Fruit fly (Drosophila melanogaster) whole organism, adult: ENCODE results near the gene CG42727.

Experiments used
- CG11617 ChIP-seq: fragments of 200-800 bp; sonication (Bioruptor generic); optimal IDR thresholded peaks from 2 replicates; lab custom pipeline; 2017; ENCODE audit warnings: mild to moderate bottlenecking, missing biosample characterization, missing genetic modification reagents, missing genetic modification characterization
- CG12768 ChIP-seq: fragments of 200-800 bp; sonication (Bioruptor generic); optimal IDR thresholded peaks from 2 replicates; lab custom pipeline; 2017; ENCODE audit warnings: missing biosample characterization, missing genetic modification characterization, mild to moderate bottlenecking, moderate library complexity, missing genetic modification reagents
- CG14711 ChIP-seq: fragments of 200-800 bp; sonication (Bioruptor generic); optimal IDR thresholded peaks from 2 replicates; lab custom pipeline; 2018; ENCODE audit warnings: missing biosample characterization, mild to moderate bottlenecking, missing genetic modification characterization, moderate library complexity
- CG1620 ChIP-seq: fragments of 200-800 bp; sonication (Bioruptor generic); optimal IDR thresholded peaks from 2 replicates; lab custom pipeline; 2016; ENCODE audit warnings: missing biosample characterization, missing genetic modification characterization
- CG33017 ChIP-seq: fragments of 200-800 bp; sonication (Bioruptor generic); optimal IDR thresholded peaks from 2 replicates; lab custom pipeline; 2018; ENCODE audit warnings: missing biosample characterization, mild to moderate bottlenecking, missing genetic modification characterization, moderate library complexity
- CG5204 ChIP-seq: fragments of 200-800 bp; sonication (Bioruptor generic); optimal IDR thresholded peaks from 2 replicates; lab custom pipeline; 2016; ENCODE audit warnings: missing biosample characterization, missing genetic modification characterization
- CG7045 ChIP-seq: fragments of 200-800 bp; sonication (Bioruptor generic); optimal IDR thresholded peaks from 2 replicates; lab custom pipeline; 2017; ENCODE audit warnings: missing biosample characterization, mild to moderate bottlenecking, missing genetic modification characterization
- CG7101 ChIP-seq: fragments of 200-800 bp; sonication (Bioruptor generic); optimal IDR thresholded peaks from 2 replicates; lab custom pipeline; 2018; ENCODE audit warnings: missing biosample characterization, mild to moderate bottlenecking, missing genetic modification characterization, moderate library complexity
- Clk ChIP-seq: fragments of 200-800 bp; sonication (Bioruptor generic); optimal IDR thresholded peaks from 2 replicates; lab custom pipeline; 2017; ENCODE audit warnings: missing biosample characterization, missing genetic modification characterization
- Crg-1 ChIP-seq: fragments of 200-800 bp; sonication (Bioruptor generic); optimal IDR thresholded peaks from 2 replicates; lab custom pipeline; 2016; ENCODE audit warnings: missing biosample characterization, missing genetic modification characterization
- Hr96 ChIP-seq: fragments of 200-800 bp; sonication (Bioruptor generic); optimal IDR thresholded peaks from 2 replicates; lab custom pipeline; 2016; ENCODE audit warnings: missing biosample characterization, missing genetic modification characterization
- Mnt ChIP-seq: fragments of 200-800 bp; sonication (Bioruptor generic); optimal IDR thresholded peaks from 2 replicates; lab custom pipeline; 2016; ENCODE audit warnings: missing biosample characterization, mild to moderate bottlenecking, missing genetic modification characterization
- bab1 ChIP-seq: fragments of 200-800 bp; sonication (Bioruptor generic); optimal IDR thresholded peaks from 3 replicates; lab custom pipeline; 2019; ENCODE audit warnings: missing biosample characterization, mild to moderate bottlenecking, missing genetic modification characterization, moderate library complexity
- cic ChIP-seq: fragments of 200-800 bp; sonication (Bioruptor generic); optimal IDR thresholded peaks from 2 replicates; lab custom pipeline; 2017; ENCODE audit warnings: missing biosample characterization, mild to moderate bottlenecking, missing genetic modification characterization, moderate library complexity
- cnc ChIP-seq, 2 experiments: fragments of >200 bp; optimal IDR thresholded peaks; 2 replicates each; lab custom pipeline; 2017
- kay ChIP-seq: fragments of 200-800 bp; sonication (Bioruptor generic); peaks from one replicate; lab custom pipeline; 2016; ENCODE audit warnings: missing biosample characterization, missing genetic modification characterization, borderline replicate concordance
- ovo ChIP-seq: fragments of 200-800 bp; sonication (Bioruptor generic); optimal IDR thresholded peaks from 2 replicates; lab custom pipeline; 2016; ENCODE audit warnings: missing biosample characterization, missing genetic modification characterization
- pad ChIP-seq: fragments of 200-800 bp; sonication (Bioruptor generic); optimal IDR thresholded peaks from 3 replicates; lab custom pipeline; 2017; ENCODE audit warnings: missing biosample characterization, missing genetic modification characterization, mild to moderate bottlenecking, moderate library complexity, missing genetic modification reagents
- tj ChIP-seq: fragments of 200-800 bp; sonication (Bioruptor generic); optimal IDR thresholded peaks from 3 replicates; lab custom pipeline; 2017; ENCODE audit warnings: missing biosample characterization, mild to moderate bottlenecking, missing genetic modification characterization, moderate library complexity
- toe ChIP-seq: fragments of 200-800 bp; sonication (Bioruptor generic); optimal IDR thresholded peaks from 2 replicates; lab custom pipeline; 2016; ENCODE audit warnings: missing biosample characterization, missing genetic modification characterization

CG42727 gene

dm6 chr3R:15347822-15348221 lies at the start of gene CG42727, which contains the start of gene CG42726:
TSS of gene CG42727 (plus strand) at chr3R:15348048.
TSS of gene CG42726 (plus strand) at chr3R:15348048.
- TF ChIP-seq Hr96 (GFP tag; lab: Kevin White, UChicago) (no peak), bab1 (GFP tag; lab: Kevin White, UChicago) (peak; percentile 55), Clk (no peak), CG12768 (GFP tag; lab: Kevin White, UChicago) (no peak), ovo (GFP tag; lab: Kevin White, UChicago) (no peak), toe (GFP tag; lab: Kevin White, UChicago) (no peak), CG1620 (GFP tag; lab: Kevin White, UChicago) (no peak), pad (GFP tag; lab: Kevin White, UChicago) (no peak), CG33017 (tag; lab: Kevin White, UChicago) (no peak), cnc (optimal IDR thresholded peaks at IDR 0.05; lab: Kevin White, UChicago) (no peak), CG7045 (GFP tag; lab: Kevin White, UChicago) (no peak), CG7101 (tag; lab: Kevin White, UChicago) (peak; percentile 36), kay (GFP tag; lab: Kevin White, UChicago) (no peak), Crg-1 (GFP tag; lab: Kevin White, UChicago) (no peak), Mnt (peak; percentile 34), CG14711 (peak; percentile 17), tj (GFP tag; lab: Kevin White, UChicago) (peak; percentile 1), CG5204 (no peak), CG11617 (GFP tag; lab: Kevin White, UChicago) (peak; percentile 26), cic (GFP tag; lab: Kevin White, UChicago) (no peak)

- no peak for TF ChIP-seq CG5204
- no peak for TF ChIP-seq CG7045 (GFP tag; lab: Kevin White, UChicago)
These were observed 42.6 kb upstream of the CG42727 start for dm6 chr3R:15305246-15305645.

- no peak for TF ChIP-seq toe (GFP tag; lab: Kevin White, UChicago)
- no peak for TF ChIP-seq kay (GFP tag; lab: Kevin White, UChicago)
- TF ChIP-seq CG14711: no peak
- TF ChIP-seq pad (GFP tag; lab: Kevin White, UChicago): no peak
These were observed 37.9 kb upstream of the CG42727 start, which contains the start of gene Tm2 for dm6 chr3R:15309924-15310323. TSS of gene Tm2 (plus strand) at chr3R:15310193.

dm6 chr3R:15310695-15311094 lies 37.2 kb upstream of the CG42727 start:
- TF ChIP-seq CG12768 (GFP tag; lab: Kevin White, UChicago) (no peak), cnc (optimal IDR thresholded peaks at IDR 0.05; lab: Kevin White, UChicago) (no peak), CG11617 (GFP tag; lab: Kevin White, UChicago) (no peak), tj (GFP tag; lab: Kevin White, UChicago) (no peak), CG7101 (tag; lab: Kevin White, UChicago) (no peak), CG33017 (tag; lab: Kevin White, UChicago) (no peak), Crg-1 (GFP tag; lab: Kevin White, UChicago) (no peak), ovo (GFP tag; lab: Kevin White, UChicago) (no peak), Clk (no peak), cic (GFP tag; lab: Kevin White, UChicago) (no peak), Mnt (no peak), kay (GFP tag; lab: Kevin White, UChicago) (no peak), CG7045 (GFP tag; lab: Kevin White, UChicago) (no peak)

- TF ChIP-seq Clk (no peak), kay (GFP tag; lab: Kevin White, UChicago) (no peak), Mnt (no peak), bab1 (GFP tag; lab: Kevin White, UChicago) (no peak), Crg-1 (GFP tag; lab: Kevin White, UChicago) (no peak), toe (GFP tag; lab: Kevin White, UChicago) (no peak), CG7101 (tag; lab: Kevin White, UChicago) (no peak), CG5204 (no peak), CG33017 (tag; lab: Kevin White, UChicago) (no peak), pad (GFP tag; lab: Kevin White, UChicago) (no peak), ovo (GFP tag; lab: Kevin White, UChicago) (no peak), CG11617 (GFP tag; lab: Kevin White, UChicago) (no peak), cnc (optimal IDR thresholded peaks at IDR 0.05; lab: Kevin White, UChicago) (no peak), CG14711 (no peak), cic (GFP tag; lab: Kevin White, UChicago) (no peak)
These were observed 34.0 kb upstream of the CG42727 start for dm6 chr3R:15313836-15314235.

dm6 chr3R:15316326-15316725 lies 31.5 kb upstream of the CG42727 start, which contains the start of gene CG14866:
TSS of gene CG14866 (plus strand) at chr3R:15316471.
- TF ChIP-seq CG11617 (GFP tag; lab: Kevin White, UChicago) (no peak), cic (GFP tag; lab: Kevin White, UChicago) (no peak), toe (GFP tag; lab: Kevin White, UChicago) (no peak), CG7101 (tag; lab: Kevin White, UChicago) (no peak), CG5204 (no peak), pad (GFP tag; lab: Kevin White, UChicago) (no peak), Mnt (no peak), Hr96 (GFP tag; lab: Kevin White, UChicago) (no peak), CG33017 (tag; lab: Kevin White, UChicago) (no peak), CG7045 (GFP tag; lab: Kevin White, UChicago) (no peak), CG12768 (GFP tag; lab: Kevin White, UChicago) (no peak), Clk (no peak), cnc (optimal IDR thresholded peaks at IDR 0.05; lab: Kevin White, UChicago) (no peak), CG1620 (GFP tag; lab: Kevin White, UChicago) (no peak), tj (GFP tag; lab: Kevin White, UChicago) (no peak), Crg-1 (GFP tag; lab: Kevin White, UChicago) (no peak)
